Fruit fly (Drosophila melanogaster) whole organism, adult: ENCODE data around the gene CG8176.

Experiments used
- CG11617 ChIP-seq: fragments of 200-800 bp; sonication (Bioruptor generic); optimal IDR thresholded peaks from 2 replicates; lab custom pipeline; 2017; ENCODE audit warnings: mild to moderate bottlenecking, missing biosample characterization, missing genetic modification reagents, missing genetic modification characterization
- CG12768 ChIP-seq: fragments of 200-800 bp; sonication (Bioruptor generic); optimal IDR thresholded peaks from 2 replicates; lab custom pipeline; 2017; ENCODE audit warnings: missing biosample characterization, missing genetic modification characterization, mild to moderate bottlenecking, moderate library complexity, missing genetic modification reagents
- CG14711 ChIP-seq: fragments of 200-800 bp; sonication (Bioruptor generic); optimal IDR thresholded peaks from 2 replicates; lab custom pipeline; 2018; ENCODE audit warnings: missing biosample characterization, mild to moderate bottlenecking, missing genetic modification characterization, moderate library complexity
- CG1620 ChIP-seq: fragments of 200-800 bp; sonication (Bioruptor generic); optimal IDR thresholded peaks from 2 replicates; lab custom pipeline; 2016; ENCODE audit warnings: missing biosample characterization, missing genetic modification characterization
- CG33017 ChIP-seq: fragments of 200-800 bp; sonication (Bioruptor generic); optimal IDR thresholded peaks from 2 replicates; lab custom pipeline; 2018; ENCODE audit warnings: missing biosample characterization, mild to moderate bottlenecking, missing genetic modification characterization, moderate library complexity
- CG5204 ChIP-seq: fragments of 200-800 bp; sonication (Bioruptor generic); optimal IDR thresholded peaks from 2 replicates; lab custom pipeline; 2016; ENCODE audit warnings: missing biosample characterization, missing genetic modification characterization
- CG7045 ChIP-seq: fragments of 200-800 bp; sonication (Bioruptor generic); optimal IDR thresholded peaks from 2 replicates; lab custom pipeline; 2017; ENCODE audit warnings: missing biosample characterization, mild to moderate bottlenecking, missing genetic modification characterization
- CG7101 ChIP-seq: fragments of 200-800 bp; sonication (Bioruptor generic); optimal IDR thresholded peaks from 2 replicates; lab custom pipeline; 2018; ENCODE audit warnings: missing biosample characterization, mild to moderate bottlenecking, missing genetic modification characterization, moderate library complexity
- Clk ChIP-seq: fragments of 200-800 bp; sonication (Bioruptor generic); optimal IDR thresholded peaks from 2 replicates; lab custom pipeline; 2017; ENCODE audit warnings: missing biosample characterization, missing genetic modification characterization
- Crg-1 ChIP-seq: fragments of 200-800 bp; sonication (Bioruptor generic); optimal IDR thresholded peaks from 2 replicates; lab custom pipeline; 2016; ENCODE audit warnings: missing biosample characterization, missing genetic modification characterization
- Hr96 ChIP-seq: fragments of 200-800 bp; sonication (Bioruptor generic); optimal IDR thresholded peaks from 2 replicates; lab custom pipeline; 2016; ENCODE audit warnings: missing biosample characterization, missing genetic modification characterization
- Mnt ChIP-seq: fragments of 200-800 bp; sonication (Bioruptor generic); optimal IDR thresholded peaks from 2 replicates; lab custom pipeline; 2016; ENCODE audit warnings: missing biosample characterization, mild to moderate bottlenecking, missing genetic modification characterization
- bab1 ChIP-seq: fragments of 200-800 bp; sonication (Bioruptor generic); optimal IDR thresholded peaks from 3 replicates; lab custom pipeline; 2019; ENCODE audit warnings: missing biosample characterization, mild to moderate bottlenecking, missing genetic modification characterization, moderate library complexity
- cic ChIP-seq: fragments of 200-800 bp; sonication (Bioruptor generic); optimal IDR thresholded peaks from 2 replicates; lab custom pipeline; 2017; ENCODE audit warnings: missing biosample characterization, mild to moderate bottlenecking, missing genetic modification characterization, moderate library complexity
- cnc ChIP-seq, 2 experiments: fragments of >200 bp; optimal IDR thresholded peaks; 2 replicates each; lab custom pipeline; 2017
- kay ChIP-seq: fragments of 200-800 bp; sonication (Bioruptor generic); peaks from one replicate; lab custom pipeline; 2016; ENCODE audit warnings: missing biosample characterization, missing genetic modification characterization, borderline replicate concordance
- ovo ChIP-seq: fragments of 200-800 bp; sonication (Bioruptor generic); optimal IDR thresholded peaks from 2 replicates; lab custom pipeline; 2016; ENCODE audit warnings: missing biosample characterization, missing genetic modification characterization
- pad ChIP-seq: fragments of 200-800 bp; sonication (Bioruptor generic); optimal IDR thresholded peaks from 3 replicates; lab custom pipeline; 2017; ENCODE audit warnings: missing biosample characterization, missing genetic modification characterization, mild to moderate bottlenecking, moderate library complexity, missing genetic modification reagents
- tj ChIP-seq: fragments of 200-800 bp; sonication (Bioruptor generic); optimal IDR thresholded peaks from 3 replicates; lab custom pipeline; 2017; ENCODE audit warnings: missing biosample characterization, mild to moderate bottlenecking, missing genetic modification characterization, moderate library complexity
- toe ChIP-seq: fragments of 200-800 bp; sonication (Bioruptor generic); optimal IDR thresholded peaks from 2 replicates; lab custom pipeline; 2016; ENCODE audit warnings: missing biosample characterization, missing genetic modification characterization

CG8176 gene

dm6 chr3R:9534125-9534496, 18.3 kb downstream of the CG8176 start:
- TF ChIP-seq pad (GFP tag; lab: Kevin White, UChicago) (no peak), CG12768 (no peak), kay (no peak), CG11617 (peak; percentile 43), Mnt (GFP tag; lab: Kevin White, UChicago) (no peak), bab1 (peak; percentile 12), CG5204 (GFP tag; lab: Kevin White, UChicago) (no peak), tj (no peak), cic (GFP tag; lab: Kevin White, UChicago) (no peak), CG7045 (peak; percentile 29), Crg-1 (GFP tag; lab: Kevin White, UChicago) (no peak), toe (GFP tag; lab: Kevin White, UChicago) (no peak), ovo (GFP tag; lab: Kevin White, UChicago) (no peak), CG33017 (tag; lab: Kevin White, UChicago) (peak; percentile 46), CG1620 (GFP tag; lab: Kevin White, UChicago) (peak; percentile 26), cnc (optimal IDR thresholded peaks at IDR 0.05; lab: Kevin White, UChicago) (no peak), Hr96 (GFP tag; lab: Kevin White, UChicago) (no peak), CG7101 (tag; lab: Kevin White, UChicago) (peak; percentile 70), CG14711 (tag; lab: Kevin White, UChicago) (peak; percentile 68)

- TF ChIP-seq kay (no peak), CG5204 (GFP tag; lab: Kevin White, UChicago) (no peak), CG7101 (tag; lab: Kevin White, UChicago) (no peak), CG14711 (tag; lab: Kevin White, UChicago) (no peak), toe (GFP tag; lab: Kevin White, UChicago) (no peak), Hr96 (GFP tag; lab: Kevin White, UChicago) (no peak), cnc (optimal IDR thresholded peaks at IDR 0.05; lab: Kevin White, UChicago) (no peak), pad (GFP tag; lab: Kevin White, UChicago) (no peak), Crg-1 (GFP tag; lab: Kevin White, UChicago) (no peak), CG1620 (GFP tag; lab: Kevin White, UChicago) (no peak), bab1 (no peak)
These were observed 18.9 kb downstream of the CG8176 start for dm6 chr3R:9534595-9535217.

DNA sequence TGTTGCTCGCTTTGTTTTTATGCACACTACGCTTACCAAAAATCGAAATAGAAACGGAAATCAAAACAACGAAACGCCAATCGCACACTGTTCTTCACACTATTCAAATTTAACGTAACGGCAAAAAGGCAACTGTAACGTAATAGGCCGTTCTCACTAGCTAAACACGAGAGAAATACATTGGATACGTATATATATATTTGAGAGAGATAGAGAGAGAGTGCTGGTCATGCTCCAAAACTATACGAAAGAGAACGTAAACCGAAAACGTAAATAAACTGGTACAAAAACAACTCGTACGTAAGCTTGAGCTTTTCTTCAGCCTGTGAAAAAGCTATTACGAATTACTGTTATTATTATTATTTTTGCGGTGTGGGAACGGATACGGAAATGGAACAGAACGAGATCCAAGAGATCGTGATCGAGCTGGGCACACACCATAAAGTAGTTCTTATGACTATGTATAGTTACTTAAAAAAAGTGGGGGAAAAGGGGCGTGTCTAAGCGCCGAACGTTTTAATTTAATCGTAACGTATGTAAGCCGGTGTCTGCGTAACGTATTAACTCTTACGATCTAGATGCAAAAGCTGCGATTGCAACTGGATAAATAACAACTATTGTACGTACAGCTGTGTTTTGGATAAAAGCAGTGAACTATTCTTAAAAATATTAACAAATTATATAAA, 27.8 kb downstream of the CG8176 start:
- no peak for TF ChIP-seq toe (GFP tag; lab: Kevin White, UChicago)
- no peak for TF ChIP-seq CG5204 (GFP tag; lab: Kevin White, UChicago)
- peak; percentile 68 for TF ChIP-seq kay
- no peak for TF ChIP-seq bab1
- no peak for TF ChIP-seq CG12768

dm6 chr3R:9546808-9547381, 31.1 kb downstream of the CG8176 start:
- TF ChIP-seq Hr96 (GFP tag; lab: Kevin White, UChicago) = no peak
- TF ChIP-seq Clk (GFP tag; lab: Kevin White, UChicago) = no peak
- no peak for TF ChIP-seq CG11617
- no peak for TF ChIP-seq cnc (optimal IDR thresholded peaks at IDR 0.05; lab: Kevin White, UChicago)
- no peak for TF ChIP-seq tj
- TF ChIP-seq CG33017 (tag; lab: Kevin White, UChicago) = no peak
- TF ChIP-seq CG7045 = no peak
- TF ChIP-seq pad (GFP tag; lab: Kevin White, UChicago) = no peak
- TF ChIP-seq Mnt (GFP tag; lab: Kevin White, UChicago) = no peak
- TF ChIP-seq kay = no peak
- TF ChIP-seq ovo (GFP tag; lab: Kevin White, UChicago) = no peak
- TF ChIP-seq CG5204 (GFP tag; lab: Kevin White, UChicago) = no peak
- no peak for TF ChIP-seq CG1620 (GFP tag; lab: Kevin White, UChicago)

DNA sequence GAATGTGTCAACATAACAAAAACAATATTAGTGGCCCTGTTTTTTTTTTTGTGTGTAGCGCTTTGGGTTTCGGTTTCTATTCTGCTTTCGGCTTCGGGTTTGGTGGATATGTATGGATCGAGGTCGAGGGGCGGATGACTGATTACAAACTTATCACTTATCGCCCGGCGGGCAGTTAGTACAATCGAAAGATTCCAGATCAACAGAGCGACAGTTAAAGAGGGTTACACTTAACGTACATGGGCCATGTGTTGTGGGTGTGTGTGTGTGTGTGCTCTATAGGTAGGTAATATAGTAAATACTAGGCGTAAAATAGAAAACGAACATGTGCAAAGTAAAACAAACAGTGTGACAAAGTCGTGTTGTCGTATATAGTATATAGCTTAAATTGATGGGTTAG, 33.0 kb downstream of the CG8176 start:
- TF ChIP-seq Mnt (GFP tag; lab: Kevin White, UChicago) (peak; percentile 22), CG5204 (GFP tag; lab: Kevin White, UChicago) (no peak), cic (GFP tag; lab: Kevin White, UChicago) (peak; percentile 66), CG11617 (no peak)

- TF ChIP-seq CG7045 = no peak
- TF ChIP-seq tj = no peak
- no peak for TF ChIP-seq CG5204 (GFP tag; lab: Kevin White, UChicago)
- peak; percentile 0 for TF ChIP-seq Crg-1 (GFP tag; lab: Kevin White, UChicago)
- no peak for TF ChIP-seq CG1620 (GFP tag; lab: Kevin White, UChicago)
- peak; percentile 60 for TF ChIP-seq Mnt (GFP tag; lab: Kevin White, UChicago)
- TF ChIP-seq toe (GFP tag; lab: Kevin White, UChicago) = no peak
These were observed 34.6 kb downstream of the CG8176 start for dm6 chr3R:9550265-9551012.
